Worm (Caenorhabditis elegans) whole organism, mixed stage, embryonic: ENCODE results near the gene W01C9.2.

Experiments
- M03D4.4 ChIP-seq: sonication (generic microtip); optimal IDR thresholded peaks from 2 replicates; lab custom pipeline; 2017; ENCODE audit warnings: mild to moderate bottlenecking, missing genetic modification characterization, missing compliant biosample characterization
- bed-3 ChIP-seq: fragments of 200-800 bp; sonication (Bioruptor generic); optimal IDR thresholded peaks from 3 replicates; lab custom pipeline; 2018; ENCODE audit warnings: mild to moderate bottlenecking, missing genetic modification characterization, moderate library complexity, missing compliant biosample characterization
- blmp-1 ChIP-seq: fragments of 150-350 bp; optimal IDR thresholded peaks from 2 replicates; lab custom pipeline; 2014; ENCODE audit warnings: missing biosample characterization, missing genetic modification characterization
- ceh-83 ChIP-seq: fragments of 200-800 bp; sonication (Bioruptor generic); optimal IDR thresholded peaks from 2 replicates; lab custom pipeline; 2018; ENCODE audit warnings: mild to moderate bottlenecking, missing genetic modification characterization, missing compliant biosample characterization
- ces-1 ChIP-seq: fragments of 150-350 bp; optimal IDR thresholded peaks from 2 replicates; lab custom pipeline; 2014; ENCODE audit warnings: missing biosample characterization, missing genetic modification reagents, missing genetic modification characterization
- cnd-1 ChIP-seq: fragments of 200-800 bp; sonication (Bioruptor generic); optimal IDR thresholded peaks from 2 replicates; lab custom pipeline; 2018; ENCODE audit warnings: mild to moderate bottlenecking, missing genetic modification characterization, missing compliant biosample characterization
- drap-1 ChIP-seq: fragments of 200-800 bp; sonication (Bioruptor generic); optimal IDR thresholded peaks from 3 replicates; lab custom pipeline; 2018; ENCODE audit warnings: mild to moderate bottlenecking, missing genetic modification characterization, missing compliant biosample characterization
- elt-1 ChIP-seq: sonication (generic microtip); optimal IDR thresholded peaks from 2 replicates; lab custom pipeline; 2017; ENCODE audit warnings: missing genetic modification characterization, mild to moderate bottlenecking, missing compliant biosample characterization, antibody characterized with exemption, moderate library complexity, borderline replicate concordance; ENCODE audit not compliant: insufficient read depth
- elt-3 ChIP-seq: fragments of 150-350 bp; optimal IDR thresholded peaks from 2 replicates; lab custom pipeline; 2014; ENCODE audit warnings: missing biosample characterization, missing genetic modification characterization
- flh-1 ChIP-seq: fragments of 200-800 bp; sonication (Bioruptor generic); optimal IDR thresholded peaks from 2 replicates; lab custom pipeline; 2018; ENCODE audit warnings: mild to moderate bottlenecking, missing genetic modification characterization, moderate library complexity, missing compliant biosample characterization
- ham-2 ChIP-seq: fragments of 200-800 bp; sonication (Bioruptor generic); optimal IDR thresholded peaks from 2 replicates; lab custom pipeline; 2018; ENCODE audit warnings: mild to moderate bottlenecking, missing genetic modification characterization, missing compliant biosample characterization
- hlh-1 ChIP-seq: fragments of 150-350 bp; optimal IDR thresholded peaks from 2 replicates; lab custom pipeline; 2014; ENCODE audit warnings: missing biosample characterization, missing genetic modification reagents, missing genetic modification characterization
- lin-13 ChIP-seq: fragments of 150-350 bp; optimal IDR thresholded peaks from 2 replicates; lab custom pipeline; 2014; ENCODE audit warnings: missing biosample characterization, missing genetic modification characterization
- lin-32 ChIP-seq: fragments of 200-800 bp; sonication (Bioruptor generic); optimal IDR thresholded peaks from 2 replicates; lab custom pipeline; 2018; ENCODE audit warnings: mild to moderate bottlenecking, missing genetic modification characterization, missing compliant biosample characterization
- lsy-2 ChIP-seq: fragments of 150-350 bp; optimal IDR thresholded peaks from 2 replicates; lab custom pipeline; 2014; ENCODE audit warnings: missing biosample characterization, missing genetic modification characterization
- mab-5 ChIP-seq: fragments of 150-350 bp; optimal IDR thresholded peaks from 2 replicates; lab custom pipeline; 2014; ENCODE audit warnings: missing biosample characterization, missing genetic modification characterization
- mep-1 ChIP-seq: fragments of 150-350 bp; optimal IDR thresholded peaks from 2 replicates; lab custom pipeline; 2017; ENCODE audit warnings: missing biosample characterization, missing genetic modification reagents, missing genetic modification characterization, inconsistent platforms
- mls-2 ChIP-seq: sonication (generic microtip); optimal IDR thresholded peaks from 2 replicates; lab custom pipeline; 2016; ENCODE audit warnings: mild to moderate bottlenecking, missing genetic modification characterization, moderate library complexity, missing compliant biosample characterization
- nhr-12 ChIP-seq: fragments of 150-350 bp; optimal IDR thresholded peaks from 2 replicates; lab custom pipeline; 2014; ENCODE audit warnings: missing biosample characterization, missing genetic modification characterization
- nhr-2 ChIP-seq: fragments of 150-350 bp; optimal IDR thresholded peaks from 2 replicates; lab custom pipeline; 2014; ENCODE audit warnings: missing biosample characterization, missing genetic modification characterization
- nhr-237 ChIP-seq: fragments of 150-350 bp; optimal IDR thresholded peaks from 2 replicates; lab custom pipeline; 2014; ENCODE audit warnings: missing biosample characterization, missing genetic modification characterization
- nhr-28 ChIP-seq: fragments of 150-350 bp; optimal IDR thresholded peaks from 2 replicates; lab custom pipeline; 2014; ENCODE audit warnings: missing biosample characterization, missing genetic modification characterization
- nhr-76 ChIP-seq: sonication (generic microtip); optimal IDR thresholded peaks from 2 replicates; lab custom pipeline; 2017; ENCODE audit warnings: missing biosample characterization, missing genetic modification characterization
- sem-2 ChIP-seq: fragments of 200-800 bp; sonication (Bioruptor generic); optimal IDR thresholded peaks from 2 replicates; lab custom pipeline; 2018; ENCODE audit warnings: mild to moderate bottlenecking, missing genetic modification characterization, missing compliant biosample characterization
- snpc-4 ChIP-seq: fragments of 150-350 bp; optimal IDR thresholded peaks from 2 replicates; lab custom pipeline; 2014; ENCODE audit warnings: missing biosample characterization, missing genetic modification characterization
- sptf-1 ChIP-seq: sonication (generic microtip); optimal IDR thresholded peaks from 2 replicates; lab custom pipeline; 2017; ENCODE audit warnings: mild to moderate bottlenecking, missing genetic modification characterization, moderate library complexity, missing compliant biosample characterization
- unc-120 ChIP-seq: sonication (generic microtip); optimal IDR thresholded peaks from 2 replicates; lab custom pipeline; 2017; ENCODE audit warnings: missing genetic modification characterization, missing compliant biosample characterization; ENCODE audit not compliant: poor library complexity, severe bottlenecking
- unc-39 ChIP-seq: fragments of 150-350 bp; optimal IDR thresholded peaks from 2 replicates; lab custom pipeline; 2014; ENCODE audit warnings: missing biosample characterization, missing genetic modification characterization
- unc-62 ChIP-seq: fragments of 150-350 bp; optimal IDR thresholded peaks from 2 replicates; lab custom pipeline; 2014; ENCODE audit warnings: missing biosample characterization, missing genetic modification reagents, missing genetic modification characterization
- ztf-11 ChIP-seq: fragments of 150-350 bp; optimal IDR thresholded peaks from 2 replicates; lab custom pipeline; 2014; ENCODE audit warnings: missing biosample characterization, missing genetic modification characterization

W01C9.2 gene

ce11 chrII:8562002-8562401 is 25.8 kb downstream of the W01C9.2 start, which contains the start of gene F54C9.14:
F54C9.14 (plus strand) TSS chrII:8562302.
- TF ChIP-seq drap-1 (GFP tag; lab: Kevin White, UChicago) (no peak), nhr-76 (tag; lab: Kevin White, UChicago) (no peak), unc-120 (tag; lab: Kevin White, UChicago) (no peak), hlh-1 (tag; lab: Kevin White, UChicago) (no peak), sptf-1 (tag; lab: Kevin White, UChicago) (no peak), snpc-4 (tag; lab: Kevin White, UChicago) (no peak), cnd-1 (tag; lab: Kevin White, UChicago) (no peak), lin-13 (tag; lab: Kevin White, UChicago) (no peak), unc-39 (tag; lab: Kevin White, UChicago) (no peak), sem-2 (GFP tag; lab: Kevin White, UChicago) (no peak), lsy-2 (tag; lab: Kevin White, UChicago) (no peak), ztf-11 (tag; lab: Kevin White, UChicago) (no peak), mep-1 (tag; lab: Kevin White, UChicago) (no peak), elt-3 (no peak), ces-1 (GFP tag; lab: Kevin White, UChicago) (no peak), elt-1 (tag; lab: Kevin White, UChicago) (no peak), M03D4.4 (tag; lab: Kevin White, UChicago) (no peak), bed-3 (no peak), nhr-237 (tag; lab: Kevin White, UChicago) (no peak), nhr-12 (tag; lab: Kevin White, UChicago) (no peak)

ce11 chrII:8566039-8566438 is 29.9 kb downstream of the W01C9.2 start, which contains the start of gene stc-1:
stc-1 (minus strand) TSS chrII:8566139.
- TF ChIP-seq mep-1 (tag; lab: Kevin White, UChicago) (peak; percentile 10), lin-13 (tag; lab: Kevin White, UChicago) (no peak), lsy-2 (tag; lab: Kevin White, UChicago) (peak; percentile 65), ces-1 (GFP tag; lab: Kevin White, UChicago) (peak; percentile 10), unc-120 (tag; lab: Kevin White, UChicago) (peak; percentile 28)

- no peak for TF ChIP-seq elt-1 (tag; lab: Kevin White, UChicago)
- no peak for TF ChIP-seq flh-1 (GFP tag; lab: Kevin White, UChicago)
- TF ChIP-seq mab-5 = no peak
- no peak for TF ChIP-seq nhr-237 (tag; lab: Kevin White, UChicago)
- no peak for TF ChIP-seq nhr-76 (tag; lab: Kevin White, UChicago)
- no peak for TF ChIP-seq blmp-1 (tag; lab: Kevin White, UChicago)
- no peak for TF ChIP-seq ztf-11 (tag; lab: Kevin White, UChicago)
- no peak for TF ChIP-seq ceh-83 (GFP tag; lab: Kevin White, UChicago)
- no peak for TF ChIP-seq unc-62 (GFP tag; lab: Kevin White, UChicago)
- no peak for TF ChIP-seq elt-3
- no peak for TF ChIP-seq M03D4.4 (tag; lab: Kevin White, UChicago)
- no peak for TF ChIP-seq mls-2 (tag; lab: Kevin White, UChicago)
- TF ChIP-seq lin-32 (GFP tag; lab: Kevin White, UChicago) = no peak
- no peak for TF ChIP-seq cnd-1 (tag; lab: Kevin White, UChicago)
- no peak for TF ChIP-seq sem-2 (GFP tag; lab: Kevin White, UChicago)
- no peak for TF ChIP-seq nhr-2 (tag; lab: Kevin White, UChicago)
- TF ChIP-seq ham-2 (GFP tag; lab: Kevin White, UChicago) = no peak
- TF ChIP-seq nhr-28 = no peak
Measured at ce11 chrII:8566806-8567266, 30.7 kb downstream of the W01C9.2 start, which contains the start of gene F54C9.3. F54C9.3 (minus strand) TSS chrII:8566856.

ce11 chrII:8568234-8568969 is 32.2 kb downstream of the W01C9.2 start:
- no peak for TF ChIP-seq ztf-11 (tag; lab: Kevin White, UChicago)
